Worm (Caenorhabditis elegans) whole organism, young adult: ENCODE data around the gene Y49F6B.19.

ENCODE experiments used
- ama-1 ChIP-seq, 3 experiments: fragments of 150-350 bp in 1 of 3; sonication (generic microtip) in 2 of 3; optimal IDR thresholded peaks; 2 replicates each; lab custom pipeline; 2014 to 2018; ENCODE audit warnings: missing biosample characterization in 2 of 3, missing genetic modification characterization in 2 of 3, missing genetic modification reagents in 2 of 3
- atf-7 ChIP-seq: sonication (generic microtip); optimal IDR thresholded peaks from 2 replicates; lab custom pipeline; 2017; ENCODE audit warnings: mild to moderate bottlenecking, missing genetic modification characterization, missing compliant biosample characterization
- ceh-58 ChIP-seq: fragments of 200-800 bp; sonication (Bioruptor generic); IDR thresholded peaks from 2 replicates; pipeline ENCODE4 v1.3.6; 2022; ENCODE audit warnings: missing genetic modification characterization, missing compliant biosample characterization
- ets-4 ChIP-seq: fragments of 200-800 bp; sonication (Bioruptor generic); optimal IDR thresholded peaks from 2 replicates; lab custom pipeline; 2018; ENCODE audit warnings: mild to moderate bottlenecking, missing genetic modification characterization, missing compliant biosample characterization
- madf-10 ChIP-seq: sonication (generic microtip); optimal IDR thresholded peaks from 2 replicates; lab custom pipeline; 2016; ENCODE audit warnings: mild to moderate bottlenecking, missing genetic modification characterization, missing compliant biosample characterization
- nfyb-1 ChIP-seq: fragments of 200-800 bp; sonication (Bioruptor generic); IDR thresholded peaks from 2 replicates; pipeline ENCODE4 v1.3.6; 2022; ENCODE audit warnings: missing genetic modification reagents, missing genetic modification characterization, missing compliant biosample characterization
- rcor-1 ChIP-seq: fragments of 200-800 bp; sonication (Bioruptor generic); IDR thresholded peaks from 2 replicates; pipeline ENCODE4 v1.3.6; 2022; ENCODE audit warnings: missing genetic modification reagents, missing genetic modification characterization, missing compliant biosample characterization
- rpc-1 ChIP-seq, 2 experiments: fragments of 150-350 bp in 1 of 2; sonication (generic microtip) in 1 of 2; optimal IDR thresholded peaks; 2 replicates each; lab custom pipeline; 2014 to 2018; ENCODE audit warnings: missing biosample characterization in 1 of 2, missing genetic modification characterization in 1 of 2, missing genetic modification reagents in 1 of 2, missing genotype in 1 of 2
- tbp1 ChIP-seq: fragments of 200-800 bp; sonication (Bioruptor generic); optimal IDR thresholded peaks from 2 replicates; lab custom pipeline; 2018; ENCODE audit warnings: mild to moderate bottlenecking, missing genetic modification characterization, missing compliant biosample characterization
- zfh-2 ChIP-seq: fragments of 200-800 bp; sonication (Bioruptor generic); conservative IDR thresholded peaks from 2 replicates; pipeline ENCODE4 v1.3.6; 2022; ENCODE audit warnings: missing genetic modification reagents, missing genetic modification characterization, missing compliant biosample characterization

ce11 chrII:3547282-3547681 lies 35.1 kb upstream of the Y49F6B.19 start:
- TF ChIP-seq ets-4 (GFP tag; lab: Kevin White, UChicago), result no peak
- TF ChIP-seq tbp1 (GFP tag; lab: Kevin White, UChicago), result no peak
- no peak for TF ChIP-seq rpc-1 (optimal IDR thresholded peaks at IDR 0.05; lab: Kevin White, UChicago)
- TF ChIP-seq rpc-1 (tag; optimal IDR thresholded peaks at IDR 0.05; lab: Kevin White, UChicago), result no peak
- TF ChIP-seq zfh-2, result peak; percentile 84
- TF ChIP-seq atf-7 (tag; lab: Kevin White, UChicago), result no peak
- TF ChIP-seq ama-1 (optimal IDR thresholded peaks at IDR 0.05; lab: Kevin White, UChicago), result no peak
- no peak for TF ChIP-seq ama-1 (GFP tag; optimal IDR thresholded peaks at IDR 0.05; lab: Kevin White, UChicago)
- no peak for TF ChIP-seq nfyb-1
- TF ChIP-seq madf-10 (tag; lab: Kevin White, UChicago), result no peak
- TF ChIP-seq ceh-58 (GFP tag; lab: Robert Waterston, UW), result no peak
- TF ChIP-seq rcor-1 (GFP tag; lab: Robert Waterston, UW), result no peak
